Fruit fly (Drosophila melanogaster): Measurements from ENCODE around the gene eIF4E4.
A peak's percentile ranks its signal among the peaks of the same experiment; 100 is the strongest.

eIF4E4 gene

DNA sequence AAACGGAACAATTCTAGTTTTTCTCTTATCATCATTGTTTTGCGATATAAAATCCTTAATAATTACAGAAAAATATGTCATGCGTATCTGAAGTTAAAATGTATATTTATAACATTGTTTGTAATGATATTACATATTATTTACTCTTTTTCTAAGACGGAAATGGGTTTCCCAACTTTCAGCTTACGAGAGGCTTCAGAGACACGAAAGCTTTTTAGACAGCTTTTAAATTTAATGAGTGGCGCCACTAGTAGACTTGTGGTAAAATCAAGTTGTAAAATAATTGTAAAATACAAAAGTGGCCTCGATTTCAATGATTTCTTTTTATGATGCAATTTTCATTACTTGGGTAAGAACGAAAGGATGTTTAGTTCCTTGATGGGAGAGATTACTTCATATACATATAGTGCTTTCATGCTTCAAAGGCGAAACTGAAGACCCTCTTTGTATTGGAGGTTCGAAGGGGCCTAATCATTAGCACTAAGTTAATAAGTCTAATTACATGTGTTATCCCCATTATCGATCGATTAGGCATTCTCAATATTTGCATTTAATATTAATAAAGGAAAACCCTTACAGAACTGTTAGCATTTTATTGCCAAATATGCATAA, 43.7 kb upstream of the eIF4E4 start (continued):
- TF ChIP-seq repo (GFP tag; optimal IDR thresholded peaks at IDR 0.05), result peak; percentile 76
- peak; percentile 58 for TF ChIP-seq NC2β (GFP tag; optimal IDR thresholded peaks at IDR 0.05)
- TF ChIP-seq ro (GFP tag; IDR thresholded peaks at IDR 0.05), result peak; percentile 19; the same call in 1 of the 2 replicates
- peak; percentile 76 for TF ChIP-seq Side (GFP tag; optimal IDR thresholded peaks at IDR 0.05)
- peak; percentile 77 for TF ChIP-seq ap (GFP tag; IDR thresholded peaks at IDR 0.05)
- peak; percentile 43 for TF ChIP-seq CG8944 (GFP tag; optimal IDR thresholded peaks at IDR 0.05)
- TF ChIP-seq chn (GFP tag; optimal IDR thresholded peaks at IDR 0.05), result peak; percentile 54
- TF ChIP-seq gcm2 (GFP tag; optimal IDR thresholded peaks at IDR 0.05), result peak; percentile 41
- peak; percentile 68 for TF ChIP-seq CG11696 (GFP tag; IDR thresholded peaks at IDR 0.05)
- TF ChIP-seq NfI (GFP tag; optimal IDR thresholded peaks at IDR 0.05), result peak; percentile 96
- TF ChIP-seq CG17829 (tag; optimal IDR thresholded peaks at IDR 0.05), result no peak
- TF ChIP-seq sob (GFP tag; IDR thresholded peaks at IDR 0.05), result peak; percentile 92
- TF ChIP-seq lab (GFP tag; optimal IDR thresholded peaks at IDR 0.05), result peak; percentile 96
- peak; percentile 82 for TF ChIP-seq org-1 (GFP tag; optimal IDR thresholded peaks at IDR 0.05)
- TF ChIP-seq CG17361 (GFP tag; IDR thresholded peaks at IDR 0.05), result peak; percentile 57
- TF ChIP-seq insv (GFP tag; optimal IDR thresholded peaks at IDR 0.05), result peak in 1 of 2 experiments; percentile 42
- TF ChIP-seq Hr78 (GFP tag; optimal IDR thresholded peaks at IDR 0.05), result no peak
- TF ChIP-seq CG4707 (GFP tag; optimal IDR thresholded peaks at IDR 0.05), result peak; percentile 82
- TF ChIP-seq TFAM (GFP tag; optimal IDR thresholded peaks at IDR 0.05), result peak; percentile 60
- no peak for TF ChIP-seq prd (optimal IDR thresholded peaks at IDR 0.05)
- peak; percentile 39; the same call in 1 of the 3 replicates for TF ChIP-seq prd (GFP tag; IDR thresholded peaks at IDR 0.05)
- TF ChIP-seq CG14014 (GFP tag; IDR thresholded peaks at IDR 0.05), result peak; percentile 84
- TF ChIP-seq CG18262 (tag; optimal IDR thresholded peaks at IDR 0.05), result peak; percentile 36
- no peak for TF ChIP-seq hbn (GFP tag; IDR thresholded peaks at IDR 0.05; ENCODE audit: partially characterized antibody)
- peak; percentile 77 for TF ChIP-seq CG14050 (GFP tag; IDR thresholded peaks at IDR 0.05)
- peak; percentile 59 for TF ChIP-seq Lhr (GFP tag; optimal IDR thresholded peaks at IDR 0.05)
- no peak for TF ChIP-seq lov (optimal IDR thresholded peaks at IDR 0.05)
- peak; percentile 91 for TF ChIP-seq lov (GFP tag; IDR thresholded peaks at IDR 0.05)
- TF ChIP-seq CG12769 (tag; optimal IDR thresholded peaks at IDR 0.05), result peak; percentile 67
- TF ChIP-seq fd96Cb (tag; optimal IDR thresholded peaks at IDR 0.05), result peak; percentile 47
- peak; percentile 78 for TF ChIP-seq CG7839 (tag; optimal IDR thresholded peaks at IDR 0.05)
- TF ChIP-seq CG42726 (GFP tag; IDR thresholded peaks at IDR 0.05; ENCODE audit: partially characterized antibody), result no peak
- TF ChIP-seq CG30403 (GFP tag; optimal IDR thresholded peaks at IDR 0.05), result peak; percentile 83
- peak; percentile 43; the same call in 1 of the 2 replicates for TF ChIP-seq Bgb (GFP tag; IDR thresholded peaks at IDR 0.05; ENCODE audit: partially characterized antibody)
- peak; percentile 93 for TF ChIP-seq bcd (GFP tag; optimal IDR thresholded peaks at IDR 0.05)
- TF ChIP-seq zfh2 (GFP tag; optimal IDR thresholded peaks at IDR 0.05), result peak; percentile 78
- peak; percentile 29 for TF ChIP-seq Sry-β (GFP tag; optimal IDR thresholded peaks at IDR 0.05)
- TF ChIP-seq Rx (GFP tag; IDR thresholded peaks at IDR 0.05), result peak; percentile 82
- TF ChIP-seq CG2120 (GFP tag; optimal IDR thresholded peaks at IDR 0.05), result peak; percentile 61
- TF ChIP-seq CG11456 (GFP tag; IDR thresholded peaks at IDR 0.05), result peak; percentile 96
- TF ChIP-seq Hr51 (GFP tag; optimal IDR thresholded peaks at IDR 0.05), result peak; percentile 37 to 73
- peak; percentile 49; the same call in 1 of the 2 replicates for TF ChIP-seq Doc2 (GFP tag; IDR thresholded peaks at IDR 0.05)
- TF ChIP-seq Dfd (GFP tag; optimal IDR thresholded peaks at IDR 0.05), result no peak
- TF ChIP-seq gro (GFP tag; optimal IDR thresholded peaks at IDR 0.05), result peak; percentile 94
- peak; percentile 74 for TF ChIP-seq pb (GFP tag; optimal IDR thresholded peaks at IDR 0.05)
- no peak for TF ChIP-seq Stat92E (GFP tag; optimal IDR thresholded peaks at IDR 0.05)
- TF ChIP-seq Xrp1 (GFP tag; IDR thresholded peaks at IDR 0.05), result peak; percentile 27; the same call in 1 of the 2 replicates
- peak; percentile 98 for TF ChIP-seq caup (GFP tag; optimal IDR thresholded peaks at IDR 0.05; ENCODE audit: severe bottlenecking)
- TF ChIP-seq MESR4 (GFP tag; optimal IDR thresholded peaks at IDR 0.05), result peak; percentile 15

All from whole organism, embryonic.